Fruit fly (Drosophila melanogaster): ENCODE data around the gene CG1440.
A peak's percentile ranks its signal among the peaks of the same experiment; 100 is the strongest.

The CG1440 gene

dm6 chrX:8408971-8409455, 27.8 kb upstream of the CG1440 start, which contains the start of gene Trf2:
TSS of gene Trf2 (plus strand) at chrX:8409272.
- no peak; the same call in 2 of the 3 replicates for TF ChIP-seq fd96Ca (GFP tag; IDR thresholded peaks at IDR 0.05)
- TF ChIP-seq CG12605 (GFP tag; IDR thresholded peaks at IDR 0.05), result 0 out of 2 replicates have a peak, but pooled peaks have one; percentile 33
- no peak for TF ChIP-seq CG15710 (tag; optimal IDR thresholded peaks at IDR 0.05)
- TF ChIP-seq Ets98B (GFP tag; IDR thresholded peaks at IDR 0.05), result peak; percentile 9; the same call in 1 of the 2 replicates
- TF ChIP-seq CG8159 (tag; optimal IDR thresholded peaks at IDR 0.05), result no peak

- TF ChIP-seq Pif1B (GFP tag; optimal IDR thresholded peaks at IDR 0.05) (peak; percentile 60), CG9948 (tag; optimal IDR thresholded peaks at IDR 0.05) (peak; percentile 5), CG8159 (tag; optimal IDR thresholded peaks at IDR 0.05) (peak; percentile 34), EcR (GFP tag; optimal IDR thresholded peaks at IDR 0.05) (peak; percentile 62), D1 (tag; optimal IDR thresholded peaks at IDR 0.05) (no peak), CG4496 (GFP tag; IDR thresholded peaks at IDR 0.05) (peak; percentile 95), CG15710 (tag; optimal IDR thresholded peaks at IDR 0.05) (peak; percentile 48), CG10348 (GFP tag; IDR thresholded peaks at IDR 0.05) (no peak), CG14655 (GFP tag; optimal IDR thresholded peaks at IDR 0.05) (no peak), fd96Ca (GFP tag; IDR thresholded peaks at IDR 0.05) (peak; percentile 99), Snoo (tag; optimal IDR thresholded peaks at IDR 0.05) (peak; percentile 58), gl (tag; optimal IDR thresholded peaks at IDR 0.05) (peak; percentile 51), CG32121 (GFP tag; IDR thresholded peaks at IDR 0.05) (peak; percentile 99), CG34367 (tag; optimal IDR thresholded peaks at IDR 0.05) (peak; percentile 14), rn (GFP tag; IDR thresholded peaks at IDR 0.05) (no peak), Ets98B (GFP tag; IDR thresholded peaks at IDR 0.05) (peak; percentile 99), CG8301 (tag; optimal IDR thresholded peaks at IDR 0.05) (peak; percentile 57), CG12605 (GFP tag; IDR thresholded peaks at IDR 0.05) (peak; percentile 95), Pif1A (GFP tag; optimal IDR thresholded peaks at IDR 0.05) (peak; percentile 14), CG13204 (GFP tag; optimal IDR thresholded peaks at IDR 0.05) (peak; percentile 81), CG17806 (tag; optimal IDR thresholded peaks at IDR 0.05) (no peak)
Measured at dm6 chrX:8409793-8410192, 27.1 kb upstream of the CG1440 start.

- TF ChIP-seq CG14655 (GFP tag; optimal IDR thresholded peaks at IDR 0.05) (peak; percentile 24), Pif1A (GFP tag; optimal IDR thresholded peaks at IDR 0.05) (peak; percentile 12), Snoo (tag; optimal IDR thresholded peaks at IDR 0.05) (no peak), CG34367 (tag; optimal IDR thresholded peaks at IDR 0.05) (peak; percentile 23), CG32121 (GFP tag; IDR thresholded peaks at IDR 0.05) (peak; percentile 81), Ets98B (GFP tag; IDR thresholded peaks at IDR 0.05) (peak; percentile 94), Pif1B (GFP tag; optimal IDR thresholded peaks at IDR 0.05) (peak; percentile 37), CG15710 (tag; optimal IDR thresholded peaks at IDR 0.05) (no peak), CG8159 (tag; optimal IDR thresholded peaks at IDR 0.05) (peak; percentile 13), CG12605 (GFP tag; IDR thresholded peaks at IDR 0.05) (peak; percentile 88), CG13204 (GFP tag; optimal IDR thresholded peaks at IDR 0.05) (no peak), EcR (GFP tag; optimal IDR thresholded peaks at IDR 0.05) (no peak), rn (GFP tag; IDR thresholded peaks at IDR 0.05) (no peak), CG10348 (GFP tag; IDR thresholded peaks at IDR 0.05) (no peak), fd96Ca (GFP tag; IDR thresholded peaks at IDR 0.05) (peak; percentile 95), gl (tag; optimal IDR thresholded peaks at IDR 0.05) (peak; percentile 34), CG4496 (GFP tag; IDR thresholded peaks at IDR 0.05) (peak; percentile 91)
Measured at dm6 chrX:8410349-8411240, 26.3 kb upstream of the CG1440 start.

- TF ChIP-seq D1 (tag; optimal IDR thresholded peaks at IDR 0.05) (no peak), CG10348 (GFP tag; IDR thresholded peaks at IDR 0.05) (no peak), CG17806 (tag; optimal IDR thresholded peaks at IDR 0.05) (no peak), Pif1A (GFP tag; optimal IDR thresholded peaks at IDR 0.05) (peak; percentile 32), CG8301 (tag; optimal IDR thresholded peaks at IDR 0.05) (no peak), Pif1B (GFP tag; optimal IDR thresholded peaks at IDR 0.05) (peak; percentile 37), CG14655 (GFP tag; optimal IDR thresholded peaks at IDR 0.05) (no peak), EcR (GFP tag; optimal IDR thresholded peaks at IDR 0.05) (peak; percentile 21), fd96Ca (GFP tag; IDR thresholded peaks at IDR 0.05) (peak; percentile 93), CG13204 (GFP tag; optimal IDR thresholded peaks at IDR 0.05) (peak; percentile 59), gl (tag; optimal IDR thresholded peaks at IDR 0.05) (no peak), CG12605 (GFP tag; IDR thresholded peaks at IDR 0.05) (peak; percentile 90), CG15710 (tag; optimal IDR thresholded peaks at IDR 0.05) (peak; percentile 0), Snoo (tag; optimal IDR thresholded peaks at IDR 0.05) (peak; percentile 25), rn (GFP tag; IDR thresholded peaks at IDR 0.05) (no peak), CG32121 (GFP tag; IDR thresholded peaks at IDR 0.05) (peak; percentile 94), CG34367 (tag; optimal IDR thresholded peaks at IDR 0.05) (no peak), CG8159 (tag; optimal IDR thresholded peaks at IDR 0.05) (no peak), Ets98B (GFP tag; IDR thresholded peaks at IDR 0.05) (peak; percentile 96), CG4496 (GFP tag; IDR thresholded peaks at IDR 0.05) (peak; percentile 83), CG9948 (tag; optimal IDR thresholded peaks at IDR 0.05) (no peak)
Measured at dm6 chrX:8411532-8411960, 25.3 kb upstream of the CG1440 start, which contains the start of gene lawc. TSS of gene lawc (minus strand) at chrX:8411658.

All from whole organism, pupa.